Worm (Caenorhabditis elegans): ENCODE results near the gene unc-43.

ce11 chrIV:10368326-10368725 lies 18.3 kb upstream of the unc-43 start, which contains the start of gene iars-1:
- no peak for TF ChIP-seq sem-4 (tag; optimal IDR thresholded peaks at IDR 0.05)
- no peak for TF ChIP-seq snpc-4 (tag; optimal IDR thresholded peaks at IDR 0.05)
- no peak for TF ChIP-seq blmp-1 (tag; optimal IDR thresholded peaks at IDR 0.05; ENCODE audit: insufficient read depth)
- no peak for TF ChIP-seq ztf-4 (tag; optimal IDR thresholded peaks at IDR 0.05)
- no peak for TF ChIP-seq lin-39 (tag; optimal IDR thresholded peaks at IDR 0.05)
- no peak for TF ChIP-seq alr-1 (tag; optimal IDR thresholded peaks at IDR 0.05)
- TF ChIP-seq nhr-77 (tag; optimal IDR thresholded peaks at IDR 0.05): no peak
- TF ChIP-seq nhr-11 (tag; optimal IDR thresholded peaks at IDR 0.05): no peak
- TF ChIP-seq sma-9 (GFP tag; optimal IDR thresholded peaks at IDR 0.05): no peak
- no peak for TF ChIP-seq sma-9 (tag; optimal IDR thresholded peaks at IDR 0.05)
- TF ChIP-seq ama-1 (optimal IDR thresholded peaks at IDR 0.05): no peak
- no peak for TF ChIP-seq fos-1 (tag; optimal IDR thresholded peaks at IDR 0.05)
- TF ChIP-seq mbf-1 (tag; optimal IDR thresholded peaks at IDR 0.05): no peak
- TF ChIP-seq skn-1 (tag; optimal IDR thresholded peaks at IDR 0.05): no peak
- TF ChIP-seq zag-1 (tag; optimal IDR thresholded peaks at IDR 0.05): no peak

All from whole organism, L2 larva.